Worm (Caenorhabditis elegans): Measurements from ENCODE around the gene D1025.1.
A peak's percentile ranks its signal among the peaks of the same experiment; 100 is the strongest.

D1025.1 gene

ce11 chrX:14557352-14557935 lies 36.9 kb downstream of the D1025.1 start (continued):
- TF ChIP-seq rbr-2 (tag; optimal IDR thresholded peaks at IDR 0.05) (peak; percentile 19), tra-1 (GFP tag; IDR thresholded peaks at IDR 0.05) (no peak; the same call in 1 of the 2 replicates)

ce11 chrX:14557936-14558554 lies 37.5 kb downstream of the D1025.1 start, which contains the start of gene nhr-3:
Gene nhr-3, plus strand, starts transcription at chrX:14558504.
- TF ChIP-seq dmd-6 (GFP tag; IDR thresholded peaks at IDR 0.05) (peak; percentile 75), dmd-9 (GFP tag; IDR thresholded peaks at IDR 0.05) (no peak), nhr-77 (tag; optimal IDR thresholded peaks at IDR 0.05) (peak; percentile 38), dve-1 (tag; optimal IDR thresholded peaks at IDR 0.05; ENCODE audit: insufficient read depth) (peak; percentile 51), ceh-82 (tag; optimal IDR thresholded peaks at IDR 0.05) (no peak), unc-130 (GFP tag; optimal IDR thresholded peaks at IDR 0.05) (no peak), ceh-62 (tag; optimal IDR thresholded peaks at IDR 0.05) (no peak), hlh-11 (tag; optimal IDR thresholded peaks at IDR 0.05) (peak; percentile 56), ztf-11 (tag; optimal IDR thresholded peaks at IDR 0.05) (no peak), ctbp-1 (GFP tag; IDR thresholded peaks at IDR 0.05) (no peak), ama-1 (optimal IDR thresholded peaks at IDR 0.05) (no peak), daf-19 (GFP tag; conservative IDR thresholded peaks at IDR 0.05) (no peak), snpc-1.2 (GFP tag; IDR thresholded peaks at IDR 0.05) (no peak), F49E8.2 (tag; optimal IDR thresholded peaks at IDR 0.05; ENCODE audit: borderline replicate concordance) (no peak), mdl-1 (tag; optimal IDR thresholded peaks at IDR 0.05) (no peak), daf-8 (GFP tag; IDR thresholded peaks at IDR 0.05) (no peak), ceh-44 (GFP tag; IDR thresholded peaks at IDR 0.05) (no peak), zip-2 (tag; optimal IDR thresholded peaks at IDR 0.05) (no peak), spr-1 (tag; optimal IDR thresholded peaks at IDR 0.05) (no peak), mes-2 (tag; optimal IDR thresholded peaks at IDR 0.05; ENCODE audit: poor library complexity, severe bottlenecking) (peak; percentile 26), nhr-6 (tag; optimal IDR thresholded peaks at IDR 0.05) (peak; percentile 8), nhr-48 (tag; optimal IDR thresholded peaks at IDR 0.05) (peak; percentile 36), nhr-28 (tag; optimal IDR thresholded peaks at IDR 0.05) (peak; percentile 93), php-3 (GFP tag; IDR thresholded peaks at IDR 0.05) (no peak; the same call in 1 of the 2 replicates), pha-4 (GFP tag; IDR thresholded peaks at IDR 0.05) (no peak), pha-4 (tag; optimal IDR thresholded peaks at IDR 0.05) (no peak), jun-1 (tag; optimal IDR thresholded peaks at IDR 0.05) (peak; percentile 17), pqm-1 (tag; optimal IDR thresholded peaks at IDR 0.05) (peak; percentile 65), ZK546.5 (tag; optimal IDR thresholded peaks at IDR 0.05) (no peak), skn-1 (tag; optimal IDR thresholded peaks at IDR 0.05) (no peak), lin-39 (tag; optimal IDR thresholded peaks at IDR 0.05) (no peak), nhr-10 (tag; optimal IDR thresholded peaks at IDR 0.05) (peak; percentile 26), nhr-41 (GFP tag; IDR thresholded peaks at IDR 0.05) (no peak), hlh-30 (tag; optimal IDR thresholded peaks at IDR 0.05; ENCODE audit: insufficient read depth) (peak; percentile 79), ceh-32 (tag; optimal IDR thresholded peaks at IDR 0.05; ENCODE audit: poor library complexity) (no peak), egl-27 (tag; optimal IDR thresholded peaks at IDR 0.05) (no peak), daf-16 (GFP tag; optimal IDR thresholded peaks at IDR 0.05) (no peak), daf-16 (tag; optimal IDR thresholded peaks at IDR 0.05) (peak; percentile 48), hif-1 (tag; optimal IDR thresholded peaks at IDR 0.05) (peak in 1 of 2 experiments; percentile 9), aha-1 (tag) (peak; percentile 58), unc-62 (GFP tag; optimal IDR thresholded peaks at IDR 0.05 in 1 of 2) (peak in 1 of 2 experiments; percentile 99), unc-62 (tag; optimal IDR thresholded peaks at IDR 0.05) (no peak)

Measured in whole organism, L4 larva.